Fruit fly (Drosophila melanogaster) whole organism, embryonic: ENCODE data around the gene U2af50.

Experiments
- Atf3 ChIP-seq: fragments of 200-800 bp; sonication (Bioruptor generic); optimal IDR thresholded peaks from 3 replicates; lab custom pipeline; 2016; ENCODE audit warnings: missing biosample characterization, missing genetic modification characterization
- BtbVII ChIP-seq: fragments of 200-800 bp; sonication (Bioruptor generic); optimal IDR thresholded peaks from 3 replicates; lab custom pipeline; 2017; ENCODE audit warnings: missing biosample characterization, mild to moderate bottlenecking, missing genetic modification characterization
- CG10267 ChIP-seq: fragments of 200-800 bp; sonication (Bioruptor generic); optimal IDR thresholded peaks from 2 replicates; lab custom pipeline; 2018; ENCODE audit warnings: missing biosample characterization, mild to moderate bottlenecking, missing genetic modification characterization, moderate library complexity
- CG10321 ChIP-seq: fragments of 200-800 bp; sonication (Bioruptor generic); IDR thresholded peaks from 2 replicates; pipeline ENCODE4 v1.3.6; 2022; ENCODE audit warnings: missing biosample characterization, missing genetic modification characterization
- CG10462 ChIP-seq: fragments of 200-800 bp; sonication (Bioruptor generic); optimal IDR thresholded peaks from 2 replicates; lab custom pipeline; 2016; ENCODE audit warnings: missing biosample characterization, missing genetic modification characterization
- CG10565 ChIP-seq: fragments of 200-800 bp; sonication (Bioruptor generic); optimal IDR thresholded peaks from 3 replicates; lab custom pipeline; 2016; ENCODE audit warnings: missing biosample characterization, mild to moderate bottlenecking, missing genetic modification characterization
- CG11456 ChIP-seq: fragments of 200-800 bp; sonication (Bioruptor generic); IDR thresholded peaks from 3 replicates; pipeline ENCODE4 v1.3.6; 2022; ENCODE audit warnings: missing biosample characterization, missing genetic modification characterization
- CG12391 ChIP-seq: fragments of 200-800 bp; sonication (Bioruptor generic); optimal IDR thresholded peaks from 3 replicates; lab custom pipeline; 2018; ENCODE audit warnings: missing biosample characterization, mild to moderate bottlenecking, missing genetic modification characterization, moderate library complexity
- CG13287 ChIP-seq: fragments of 200-800 bp; sonication (Bioruptor generic); IDR thresholded peaks from 2 replicates; pipeline ENCODE4 v1.3.6; 2022; ENCODE audit warnings: missing biosample characterization, missing genetic modification characterization; ENCODE audit not compliant: partially characterized antibody
- CG14965 ChIP-seq: fragments of 200-800 bp; sonication (Bioruptor generic); optimal IDR thresholded peaks from 2 replicates; lab custom pipeline; 2016; ENCODE audit warnings: missing biosample characterization, missing genetic modification characterization, borderline replicate concordance
- CG15601 ChIP-seq: fragments of 200-800 bp; sonication (Bioruptor generic); optimal IDR thresholded peaks from 3 replicates; lab custom pipeline; 2019; ENCODE audit warnings: missing biosample characterization, mild to moderate bottlenecking, missing genetic modification characterization, moderate library complexity
- CG16863 ChIP-seq: fragments of 200-800 bp; sonication (Bioruptor generic); optimal IDR thresholded peaks from 3 replicates; lab custom pipeline; 2016; ENCODE audit warnings: missing biosample characterization, missing genetic modification characterization
- CG17568 ChIP-seq: fragments of 200-800 bp; sonication (Bioruptor generic); optimal IDR thresholded peaks from 2 replicates; lab custom pipeline; 2018; ENCODE audit warnings: missing biosample characterization, mild to moderate bottlenecking, missing genetic modification characterization, moderate library complexity
- CG2199 ChIP-seq: fragments of 200-800 bp; sonication (Bioruptor generic); IDR thresholded peaks from 3 replicates; pipeline ENCODE4 v1.3.6; 2022; ENCODE audit warnings: missing biosample characterization, missing genetic modification characterization
- CG2889 ChIP-seq: fragments of 200-800 bp; sonication (Bioruptor generic); IDR thresholded peaks from 3 replicates; pipeline ENCODE4 v1.3.6; 2022; ENCODE audit warnings: missing biosample characterization, missing genetic modification characterization
- CG33213 ChIP-seq: fragments of 200-800 bp; sonication (Bioruptor generic); optimal IDR thresholded peaks from 3 replicates; lab custom pipeline; 2016; ENCODE audit warnings: missing biosample characterization, missing genetic modification characterization
- CG33557 ChIP-seq: fragments of 200-800 bp; sonication (Bioruptor generic); optimal IDR thresholded peaks from 2 replicates; lab custom pipeline; 2019; ENCODE audit warnings: missing biosample characterization, mild to moderate bottlenecking, missing genetic modification characterization, moderate library complexity
- CG42726 ChIP-seq: fragments of 200-800 bp; sonication (Bioruptor generic); IDR thresholded peaks from 2 replicates; pipeline ENCODE4 v1.3.6; 2022; ENCODE audit warnings: missing biosample characterization, missing genetic modification characterization; ENCODE audit not compliant: partially characterized antibody
- CG6175 ChIP-seq: fragments of 200-800 bp; sonication (Bioruptor generic); IDR thresholded peaks from 3 replicates; pipeline ENCODE4 v1.3.6; 2022; ENCODE audit warnings: missing biosample characterization, missing genetic modification characterization
- CG6765 ChIP-seq: fragments of 200-800 bp; sonication (Bioruptor generic); optimal IDR thresholded peaks from 3 replicates; lab custom pipeline; 2017; ENCODE audit warnings: missing biosample characterization, mild to moderate bottlenecking, missing genetic modification characterization
- CG7556 ChIP-seq: fragments of 200-800 bp; sonication (Bioruptor generic); optimal IDR thresholded peaks from 2 replicates; lab custom pipeline; 2017; ENCODE audit warnings: missing biosample characterization, mild to moderate bottlenecking, missing genetic modification characterization
- CG7745 ChIP-seq: fragments of 200-800 bp; sonication (Bioruptor generic); optimal IDR thresholded peaks from 2 replicates; lab custom pipeline; 2018; ENCODE audit warnings: missing biosample characterization, mild to moderate bottlenecking, missing genetic modification characterization, moderate library complexity
- CG7928 ChIP-seq: fragments of 200-800 bp; sonication (Bioruptor generic); optimal IDR thresholded peaks from 2 replicates; lab custom pipeline; 2017; ENCODE audit warnings: missing biosample characterization, mild to moderate bottlenecking, missing genetic modification characterization
- CG7987 ChIP-seq: fragments of 200-800 bp; sonication (Bioruptor generic); optimal IDR thresholded peaks from 2 replicates; lab custom pipeline; 2018; ENCODE audit warnings: missing biosample characterization, mild to moderate bottlenecking, missing genetic modification characterization, moderate library complexity
- CG8765 ChIP-seq: fragments of 200-800 bp; sonication (Bioruptor generic); IDR thresholded peaks from 2 replicates; pipeline ENCODE4 v1.3.6; 2022; ENCODE audit warnings: missing biosample characterization, missing genetic modification characterization
- Dbx ChIP-seq: fragments of 200-800 bp; sonication (Bioruptor generic); IDR thresholded peaks from 3 replicates; pipeline ENCODE4 v1.3.6; 2022; ENCODE audit warnings: missing biosample characterization, missing genetic modification characterization
- GATAe ChIP-seq: fragments of 200-800 bp; sonication (Bioruptor generic); conservative IDR thresholded peaks from 2 replicates; pipeline ENCODE4 v1.3.6; 2022; ENCODE audit warnings: missing biosample characterization, missing genetic modification characterization
- HLH4C ChIP-seq: fragments of 200-800 bp; sonication (Bioruptor generic); IDR thresholded peaks from 3 replicates; pipeline ENCODE4 v1.3.6; 2022; ENCODE audit warnings: missing biosample characterization, missing genetic modification characterization; ENCODE audit not compliant: partially characterized antibody
- Hand ChIP-seq: fragments of 200-800 bp; sonication (Bioruptor generic); optimal IDR thresholded peaks from 2 replicates; lab custom pipeline; 2017; ENCODE audit warnings: mild to moderate bottlenecking, missing biosample characterization, missing genetic modification reagents, missing genetic modification characterization
- Hr3 ChIP-seq: fragments of 200-800 bp; sonication (Bioruptor generic); optimal IDR thresholded peaks from 3 replicates; lab custom pipeline; 2016; ENCODE audit warnings: missing biosample characterization, missing genetic modification characterization
- MESR4 ChIP-seq: fragments of 200-800 bp; sonication (Bioruptor generic); optimal IDR thresholded peaks from 2 replicates; lab custom pipeline; 2018; ENCODE audit warnings: missing biosample characterization, mild to moderate bottlenecking, missing genetic modification characterization, moderate library complexity
- Mes4 ChIP-seq: fragments of 200-800 bp; sonication (Bioruptor generic); optimal IDR thresholded peaks from 2 replicates; lab custom pipeline; 2016; ENCODE audit warnings: missing biosample characterization, missing genetic modification characterization
- Poxn ChIP-seq: fragments of 200-800 bp; sonication (Bioruptor generic); IDR thresholded peaks from 2 replicates; pipeline ENCODE4 v1.3.6; 2022; ENCODE audit warnings: missing biosample characterization, missing genetic modification characterization
- Sin3A ChIP-seq: fragments of >200 bp; optimal IDR thresholded peaks from 2 replicates; lab custom pipeline; 2018
- Stat92E ChIP-seq, 3 experiments: fragments of >200 bp in 2 of 3; fragments of 200-800 bp in 1 of 3; sonication (Bioruptor generic) in 1 of 3; optimal IDR thresholded peaks; 2 replicates each; lab custom pipeline; 2017 to 2019; ENCODE audit warnings: missing biosample characterization in 3 of 3, missing genetic modification characterization in 3 of 3, mild to moderate bottlenecking in 1 of 3, moderate library complexity in 1 of 3
- ab ChIP-seq: fragments of 200-800 bp; sonication (Bioruptor generic); optimal IDR thresholded peaks from 2 replicates; lab custom pipeline; 2016; ENCODE audit warnings: missing biosample characterization, missing genetic modification characterization
- cas ChIP-seq: fragments of 200-800 bp; sonication (Bioruptor generic); IDR thresholded peaks from 2 replicates; pipeline ENCODE4 v1.3.6; 2022; ENCODE audit warnings: missing biosample characterization, missing genetic modification characterization
- disco-r ChIP-seq: fragments of 200-800 bp; sonication (Bioruptor generic); optimal IDR thresholded peaks from 2 replicates; lab custom pipeline; 2016; ENCODE audit warnings: missing biosample characterization, missing genetic modification characterization
- gcm ChIP-seq: fragments of 200-800 bp; sonication (Bioruptor generic); optimal IDR thresholded peaks from 2 replicates; lab custom pipeline; 2019; ENCODE audit warnings: missing biosample characterization, mild to moderate bottlenecking, missing genetic modification characterization, moderate library complexity
- grn ChIP-seq: fragments of 200-800 bp; sonication (Bioruptor generic); optimal IDR thresholded peaks from 3 replicates; lab custom pipeline; 2017; ENCODE audit warnings: missing biosample characterization, missing genetic modification characterization
- ham ChIP-seq: fragments of 200-800 bp; sonication (Bioruptor generic); IDR thresholded peaks from 2 replicates; pipeline ENCODE4 v1.3.6; 2022; ENCODE audit warnings: missing biosample characterization, missing genetic modification characterization
- lmd ChIP-seq: fragments of 200-800 bp; sonication (Bioruptor generic); IDR thresholded peaks from 2 replicates; pipeline ENCODE4 v1.3.6; 2022; ENCODE audit warnings: missing biosample characterization, missing genetic modification characterization
- lov ChIP-seq, 2 experiments: fragments of 200-800 bp in 1 of 2; fragments of >200 bp in 1 of 2; sonication (Bioruptor generic) in 1 of 2; IDR thresholded peaks in 1 of 2; optimal IDR thresholded peaks in 1 of 2; 2 replicates in 1 of 2; 3 replicates in 1 of 2; pipeline versions ENCODE4 v1.3.6 to Lab custom; 2017 to 2022; ENCODE audit warnings: missing biosample characterization in 1 of 2, missing genetic modification characterization in 1 of 2
- mld ChIP-seq: fragments of 200-800 bp; sonication (Bioruptor generic); IDR thresholded peaks from 3 replicates; pipeline ENCODE4 v1.3.6; 2022; ENCODE audit warnings: missing biosample characterization, missing genetic modification characterization; ENCODE audit not compliant: partially characterized antibody
- pros ChIP-seq: fragments of 200-800 bp; sonication (Bioruptor generic); optimal IDR thresholded peaks from 3 replicates; lab custom pipeline; 2019; ENCODE audit warnings: missing biosample characterization, mild to moderate bottlenecking, missing genetic modification characterization, moderate library complexity
- sens ChIP-seq: fragments of 200-800 bp; sonication (Bioruptor generic); peaks from one replicate; lab custom pipeline; 2016; ENCODE audit warnings: missing biosample characterization, missing genetic modification characterization
- so ChIP-seq: fragments of 200-800 bp; sonication (Bioruptor generic); IDR thresholded peaks from 3 replicates; pipeline ENCODE4 v1.3.6; 2022; ENCODE audit warnings: missing biosample characterization, missing genetic modification characterization
- stwl ChIP-seq: fragments of 200-800 bp; sonication (Bioruptor generic); optimal IDR thresholded peaks from 3 replicates; lab custom pipeline; 2018; ENCODE audit warnings: missing biosample characterization, mild to moderate bottlenecking, missing genetic modification characterization, moderate library complexity
- wdn ChIP-seq: fragments of 200-800 bp; sonication (Bioruptor generic); IDR thresholded peaks from 2 replicates; pipeline ENCODE4 v1.3.6; 2022; ENCODE audit warnings: missing biosample characterization, missing genetic modification characterization

The U2af50 gene

DNA sequence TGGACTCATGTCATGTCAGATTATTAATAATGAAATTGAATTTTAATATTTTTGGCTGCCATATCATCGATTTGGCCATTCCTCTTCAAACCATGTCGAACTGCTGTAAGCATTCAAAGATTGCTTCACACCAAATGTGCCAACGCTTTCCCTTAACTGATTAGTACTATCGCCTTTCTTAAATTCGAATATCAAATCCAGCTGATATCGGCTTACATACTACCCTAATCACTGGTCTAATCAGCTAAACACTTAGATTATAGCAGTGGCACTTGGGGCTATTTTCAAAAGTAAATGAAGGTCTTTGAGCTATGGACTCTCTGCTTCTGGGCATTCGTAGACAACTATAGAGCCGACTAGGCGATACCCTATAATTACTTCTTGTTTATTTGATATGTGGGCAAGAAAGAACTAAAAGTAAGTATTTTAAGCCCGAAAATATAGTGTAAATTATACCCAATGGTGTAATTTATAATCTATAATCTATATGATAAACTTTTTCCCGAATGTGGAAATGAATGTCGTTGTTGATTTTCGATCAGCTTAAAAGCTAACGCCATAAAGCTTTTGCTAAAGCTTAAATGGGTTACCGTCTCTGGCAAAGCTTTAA is 45.1 kb upstream of the U2af50 start (continued):
- TF ChIP-seq Hr3 (GFP tag; lab: Kevin White, UChicago): peak; percentile 69
- no peak for TF ChIP-seq Atf3 (GFP tag; lab: Kevin White, UChicago)
- no peak for TF ChIP-seq ab (GFP tag; lab: Kevin White, UChicago)
- peak; percentile 74 for TF ChIP-seq BtbVII (GFP tag; lab: Kevin White, UChicago)
- peak; percentile 17; the same call in 1 of the 2 replicates for TF ChIP-seq Poxn (GFP tag; lab: Robert Waterston, UW)
- TF ChIP-seq cas (GFP tag; lab: Robert Waterston, UW): no peak
- TF ChIP-seq mld (GFP tag; lab: Robert Waterston, UW): no peak
- TF ChIP-seq CG14965: no peak
- peak; percentile 84 for TF ChIP-seq CG12391
- TF ChIP-seq so (GFP tag; lab: Robert Waterston, UW): peak; percentile 85
- no peak for TF ChIP-seq CG42726
- peak; percentile 94 for TF ChIP-seq grn (GFP tag; lab: Kevin White, UChicago)
- TF ChIP-seq ham: no peak
- no peak for TF ChIP-seq MESR4 (GFP tag; lab: Kevin White, UChicago)
- no peak for TF ChIP-seq stwl (tag; lab: Kevin White, UChicago)
- TF ChIP-seq CG16863 (GFP tag; lab: Kevin White, UChicago): peak; percentile 28
- TF ChIP-seq Hand (GFP tag; lab: Kevin White, UChicago): peak; percentile 65
- TF ChIP-seq CG2199 (GFP tag; lab: Robert Waterston, UW): no peak
- TF ChIP-seq wdn (GFP tag; lab: Robert Waterston, UW): peak; percentile 63
- no peak for TF ChIP-seq Stat92E (GFP tag; optimal IDR thresholded peaks at IDR 0.05; lab: Kevin White, UChicago)
- TF ChIP-seq CG7987 (GFP tag; lab: Kevin White, UChicago): peak; percentile 43
- peak; percentile 59; the same call in 1 of the 3 replicates for TF ChIP-seq CG2889 (GFP tag; lab: Robert Waterston, UW)
- TF ChIP-seq CG8765 (GFP tag; lab: Robert Waterston, UW): no peak
- TF ChIP-seq CG7745: no peak
- TF ChIP-seq sens (GFP tag; lab: Kevin White, UChicago): peak; percentile 92
- TF ChIP-seq lov (optimal IDR thresholded peaks at IDR 0.05; lab: Kevin White, UChicago): no peak
- TF ChIP-seq lov (GFP tag; IDR thresholded peaks at IDR 0.05; lab: Robert Waterston, UW): no peak
- TF ChIP-seq CG6765 (GFP tag; lab: Kevin White, UChicago): peak; percentile 79
- TF ChIP-seq disco-r (GFP tag; lab: Kevin White, UChicago): no peak
- TF ChIP-seq CG13287 (GFP tag; lab: Robert Waterston, UW): no peak; the same call in 1 of the 2 replicates
- peak; percentile 47; the same call in 1 of the 2 replicates for TF ChIP-seq CG10321 (GFP tag; lab: Robert Waterston, UW)
- TF ChIP-seq CG17568 (GFP tag; lab: Kevin White, UChicago): no peak
- TF ChIP-seq GATAe: peak; percentile 44
- TF ChIP-seq CG10462 (GFP tag; lab: Kevin White, UChicago): peak; percentile 43
- peak; percentile 81 for TF ChIP-seq lmd (GFP tag; lab: Robert Waterston, UW)
- TF ChIP-seq CG33557: no peak
- TF ChIP-seq CG7928: peak; percentile 49
- TF ChIP-seq pros: no peak
- TF ChIP-seq HLH4C (GFP tag; lab: Robert Waterston, UW): no peak
- no peak for TF ChIP-seq CG10565
- no peak for TF ChIP-seq gcm (GFP tag; lab: Kevin White, UChicago)
- peak; percentile 13; the same call in 1 of the 3 replicates for TF ChIP-seq CG6175
- no peak for TF ChIP-seq Sin3A (lab: Kevin White, UChicago)
- no peak for TF ChIP-seq CG33213 (GFP tag; lab: Kevin White, UChicago)
- no peak for TF ChIP-seq CG15601
- peak; percentile 83 for TF ChIP-seq CG7556 (GFP tag; lab: Kevin White, UChicago)
- TF ChIP-seq CG10267 (tag; lab: Kevin White, UChicago): no peak
- TF ChIP-seq Mes4 (GFP tag; lab: Kevin White, UChicago): peak; percentile 17
- TF ChIP-seq Dbx (GFP tag; lab: Robert Waterston, UW): peak; percentile 71; the same call in 2 of the 3 replicates
- TF ChIP-seq CG11456: peak; percentile 76
